Worm (Caenorhabditis elegans) whole organism, late embryonic: ENCODE results near the gene fbxa-26.

ENCODE experiments used
- C08G9.2 ChIP-seq: sonication (generic microtip); optimal IDR thresholded peaks from 2 replicates; lab custom pipeline; 2016; ENCODE audit warnings: mild to moderate bottlenecking, missing genetic modification characterization, moderate library complexity, missing compliant biosample characterization
- lin-11 ChIP-seq: fragments of 200-800 bp; sonication (Bioruptor generic); optimal IDR thresholded peaks from 2 replicates; lab custom pipeline; 2018; ENCODE audit warnings: mild to moderate bottlenecking, missing genetic modification characterization, missing compliant biosample characterization
- nfya-1 ChIP-seq: sonication (generic microtip); optimal IDR thresholded peaks from 2 replicates; lab custom pipeline; 2017; ENCODE audit warnings: missing genetic modification characterization, mild to moderate bottlenecking, missing compliant biosample characterization, antibody characterized with exemption, moderate library complexity
- nhr-11 ChIP-seq: fragments of 150-350 bp; optimal IDR thresholded peaks from 2 replicates; lab custom pipeline; 2014; ENCODE audit warnings: missing biosample characterization, missing genetic modification characterization
- npax-4 ChIP-seq: sonication (generic microtip); optimal IDR thresholded peaks from 2 replicates; lab custom pipeline; 2016; ENCODE audit warnings: missing genetic modification characterization, missing compliant biosample characterization
- odd-2 ChIP-seq: sonication (generic microtip); optimal IDR thresholded peaks from 2 replicates; lab custom pipeline; 2017; ENCODE audit warnings: antibody characterized with exemption, mild to moderate bottlenecking, missing genetic modification characterization, missing compliant biosample characterization
- pat-9 ChIP-seq: fragments of 200-800 bp; sonication (Bioruptor generic); optimal IDR thresholded peaks from 2 replicates; lab custom pipeline; 2018; ENCODE audit warnings: mild to moderate bottlenecking, missing genetic modification characterization, moderate library complexity, missing compliant biosample characterization
- pha-4 ChIP-seq: fragments of 150-350 bp; optimal IDR thresholded peaks from 2 replicates; lab custom pipeline; 2018; ENCODE audit warnings: missing biosample characterization, missing genetic modification reagents, missing genetic modification characterization
- ref-2 ChIP-seq: sonication (generic microtip); optimal IDR thresholded peaks from 2 replicates; lab custom pipeline; 2016; ENCODE audit warnings: missing genetic modification characterization, missing compliant biosample characterization
- sox-2 ChIP-seq: fragments of 200-800 bp; sonication (Bioruptor generic); IDR thresholded peaks from 2 replicates; pipeline ENCODE4 v1.3.6; 2022; ENCODE audit warnings: missing genetic modification reagents, missing genetic modification characterization, missing compliant biosample characterization

- no peak for TF ChIP-seq nfya-1 (tag; lab: Kevin White, UChicago)
- TF ChIP-seq sox-2 (GFP tag; lab: Robert Waterston, UW) = no peak
- no peak for TF ChIP-seq C08G9.2 (tag; lab: Kevin White, UChicago)
- no peak for TF ChIP-seq pha-4 (tag; lab: Kevin White, UChicago)
- TF ChIP-seq odd-2 (tag; lab: Kevin White, UChicago) = no peak
- TF ChIP-seq pat-9 = no peak
- TF ChIP-seq lin-11 (tag; lab: Kevin White, UChicago) = no peak
- no peak for TF ChIP-seq nhr-11
- no peak for TF ChIP-seq ref-2
- TF ChIP-seq npax-4 (tag; lab: Kevin White, UChicago) = no peak
These were observed 17.3 kb upstream of the fbxa-26 start, which contains the start of gene Y82E9BR.9 for ce11 chrIII:1359669-1360068.
